Fruit fly (Drosophila melanogaster) whole organism, embryonic: ENCODE results near the gene RpS28b.

Source experiments
- Antp ChIP-seq: fragments of 200-800 bp; sonication (Bioruptor generic); optimal IDR thresholded peaks from 3 replicates; lab custom pipeline; 2016; ENCODE audit warnings: missing biosample characterization, missing genetic modification characterization
- CG1024 ChIP-seq: fragments of 200-800 bp; sonication (Bioruptor generic); IDR thresholded peaks from 2 replicates; pipeline ENCODE4 v1.3.6; 2022; ENCODE audit warnings: missing biosample characterization, missing genetic modification characterization
- CG10959 ChIP-seq: fragments of 200-800 bp; sonication (Bioruptor generic); IDR thresholded peaks from 2 replicates; pipeline ENCODE4 v1.3.6; 2022; ENCODE audit warnings: missing biosample characterization, missing genetic modification characterization
- CG12071 ChIP-seq: fragments of 200-800 bp; sonication (Bioruptor generic); optimal IDR thresholded peaks from 3 replicates; lab custom pipeline; 2018; ENCODE audit warnings: missing biosample characterization, mild to moderate bottlenecking, missing genetic modification characterization
- CG12155 ChIP-seq: fragments of 200-800 bp; sonication (Bioruptor generic); optimal IDR thresholded peaks from 3 replicates; lab custom pipeline; 2016; ENCODE audit warnings: missing biosample characterization, missing genetic modification characterization
- CG1233 ChIP-seq: fragments of 200-800 bp; sonication (Bioruptor generic); optimal IDR thresholded peaks from 4 replicates; lab custom pipeline; 2018; ENCODE audit warnings: missing biosample characterization, mild to moderate bottlenecking, missing genetic modification characterization
- CG14441 ChIP-seq: fragments of 200-800 bp; sonication (Bioruptor generic); IDR thresholded peaks from 2 replicates; pipeline ENCODE4 v1.3.6; 2022; ENCODE audit warnings: missing biosample characterization, missing genetic modification characterization
- CG16863 ChIP-seq: fragments of 200-800 bp; sonication (Bioruptor generic); optimal IDR thresholded peaks from 3 replicates; lab custom pipeline; 2016; ENCODE audit warnings: missing biosample characterization, missing genetic modification characterization
- CG1832 ChIP-seq: fragments of 200-800 bp; sonication (Bioruptor generic); optimal IDR thresholded peaks from 2 replicates; lab custom pipeline; 2017; ENCODE audit warnings: missing biosample characterization, mild to moderate bottlenecking, missing genetic modification characterization, inconsistent platforms
- CG18599 ChIP-seq: fragments of 200-800 bp; sonication (Bioruptor generic); optimal IDR thresholded peaks from 3 replicates; lab custom pipeline; 2017; ENCODE audit warnings: missing biosample characterization, missing genetic modification characterization, mild to moderate bottlenecking, moderate library complexity, missing genetic modification reagents
- CG2199 ChIP-seq: fragments of 200-800 bp; sonication (Bioruptor generic); IDR thresholded peaks from 3 replicates; pipeline ENCODE4 v1.3.6; 2022; ENCODE audit warnings: missing biosample characterization, missing genetic modification characterization
- CG30020 ChIP-seq: fragments of 200-800 bp; optimal IDR thresholded peaks from 2 replicates; lab custom pipeline; 2019; ENCODE audit warnings: missing biosample characterization, mild to moderate bottlenecking, missing genetic modification characterization, moderate library complexity
- CG3847 ChIP-seq: fragments of 200-800 bp; sonication (Bioruptor generic); IDR thresholded peaks from 2 replicates; pipeline ENCODE4 v1.3.6; 2022; ENCODE audit warnings: missing biosample characterization, missing genetic modification characterization
- CG4282 ChIP-seq: fragments of 200-800 bp; sonication (Bioruptor generic); optimal IDR thresholded peaks from 2 replicates; lab custom pipeline; 2016; ENCODE audit warnings: missing biosample characterization, missing genetic modification characterization
- CG6254 ChIP-seq: fragments of 200-800 bp; sonication (Bioruptor generic); optimal IDR thresholded peaks from 3 replicates; lab custom pipeline; 2017; ENCODE audit warnings: mild to moderate bottlenecking, missing biosample characterization, missing genetic modification reagents, missing genetic modification characterization
- CG8359 ChIP-seq: fragments of 200-800 bp; sonication (Bioruptor generic); optimal IDR thresholded peaks from 2 replicates; lab custom pipeline; 2017; ENCODE audit warnings: missing biosample characterization, mild to moderate bottlenecking, missing genetic modification characterization, borderline replicate concordance
- CG8478 ChIP-seq: fragments of >200 bp; optimal IDR thresholded peaks from 2 replicates; lab custom pipeline; 2018
- CG9727 ChIP-seq: fragments of 200-800 bp; sonication (Bioruptor generic); optimal IDR thresholded peaks from 3 replicates; lab custom pipeline; 2017; ENCODE audit warnings: missing biosample characterization, mild to moderate bottlenecking, missing genetic modification characterization
- Ets65A ChIP-seq: fragments of 200-800 bp; sonication (Bioruptor generic); peaks from one replicate; lab custom pipeline; 2016; ENCODE audit warnings: missing biosample characterization, missing genetic modification characterization
- Fer2 ChIP-seq: fragments of 200-800 bp; sonication (Bioruptor generic); optimal IDR thresholded peaks from 2 replicates; lab custom pipeline; 2018; ENCODE audit warnings: missing biosample characterization, mild to moderate bottlenecking, missing genetic modification characterization, moderate library complexity
- Gsc ChIP-seq: fragments of 200-800 bp; sonication (Bioruptor generic); IDR thresholded peaks from 2 replicates; pipeline ENCODE4 v1.3.6; 2022; ENCODE audit warnings: missing biosample characterization, missing genetic modification characterization
- H15 ChIP-seq: fragments of 200-800 bp; sonication (Bioruptor generic); IDR thresholded peaks from 3 replicates; pipeline ENCODE4 v1.3.6; 2022; ENCODE audit warnings: missing biosample characterization, missing genetic modification characterization
- Kr ChIP-seq: fragments of 200-800 bp; sonication (Bioruptor generic); optimal IDR thresholded peaks from 2 replicates; lab custom pipeline; 2017; ENCODE audit warnings: missing biosample characterization, mild to moderate bottlenecking, missing genetic modification characterization
- NC2α ChIP-seq: fragments of 200-800 bp; sonication (Bioruptor generic); optimal IDR thresholded peaks from 2 replicates; lab custom pipeline; 2016; ENCODE audit warnings: missing biosample characterization, missing genetic modification characterization
- Nf-YC ChIP-seq: fragments of 200-800 bp; optimal IDR thresholded peaks from 3 replicates; lab custom pipeline; 2019; ENCODE audit warnings: missing biosample characterization, mild to moderate bottlenecking, missing genetic modification characterization, moderate library complexity
- Trl ChIP-seq, 3 experiments: fragments of >200 bp in 2 of 3; fragments of 200-800 bp in 1 of 3; sonication (Bioruptor generic) in 1 of 3; optimal IDR thresholded peaks; 2 replicates in 1 of 3; 3 replicates in 2 of 3; lab custom pipeline; 2016 to 2017; ENCODE audit warnings: missing biosample characterization in 1 of 3, missing genetic modification characterization in 1 of 3
- Xbp1 ChIP-seq: fragments of 200-800 bp; sonication (Bioruptor generic); optimal IDR thresholded peaks from 3 replicates; lab custom pipeline; 2016; ENCODE audit warnings: missing biosample characterization, mild to moderate bottlenecking, missing genetic modification characterization
- bcd ChIP-seq: fragments of 200-800 bp; sonication (Bioruptor generic); optimal IDR thresholded peaks from 2 replicates; lab custom pipeline; 2017; ENCODE audit warnings: missing biosample characterization, mild to moderate bottlenecking, missing genetic modification characterization
- bigmax ChIP-seq: fragments of 200-800 bp; sonication (Bioruptor generic); optimal IDR thresholded peaks from 2 replicates; lab custom pipeline; 2018; ENCODE audit warnings: missing biosample characterization, mild to moderate bottlenecking, missing genetic modification characterization
- caup ChIP-seq: fragments of 200-800 bp; sonication (Bioruptor generic); optimal IDR thresholded peaks from 3 replicates; lab custom pipeline; 2017; ENCODE audit warnings: missing biosample characterization, mild to moderate bottlenecking, missing genetic modification characterization, moderate library complexity; ENCODE audit not compliant: severe bottlenecking
- chinmo ChIP-seq: fragments of 200-800 bp; sonication (Bioruptor generic); IDR thresholded peaks from 4 replicates; pipeline ENCODE4 v1.3.6; 2022; ENCODE audit warnings: missing biosample characterization, missing genetic modification characterization; ENCODE audit not compliant: partially characterized antibody
- cwo ChIP-seq: fragments of 200-800 bp; sonication (Bioruptor generic); optimal IDR thresholded peaks from 3 replicates; lab custom pipeline; 2017; ENCODE audit warnings: missing biosample characterization, missing genetic modification characterization, mild to moderate bottlenecking, moderate library complexity, missing genetic modification reagents
- danr ChIP-seq: fragments of 200-800 bp; sonication (Bioruptor generic); IDR thresholded peaks from 2 replicates; pipeline ENCODE4 v1.3.6; 2022; ENCODE audit warnings: missing biosample characterization, missing genetic modification characterization
- dm ChIP-seq: fragments of 200-800 bp; sonication (Bioruptor generic); optimal IDR thresholded peaks from 3 replicates; lab custom pipeline; 2016; ENCODE audit warnings: missing biosample characterization, missing genetic modification characterization
- ems ChIP-seq: fragments of 200-800 bp; sonication (Bioruptor generic); optimal IDR thresholded peaks from 3 replicates; lab custom pipeline; 2016; ENCODE audit warnings: missing biosample characterization, missing genetic modification characterization
- exex ChIP-seq: fragments of 200-800 bp; sonication (Bioruptor generic); optimal IDR thresholded peaks from 4 replicates; lab custom pipeline; 2018; ENCODE audit warnings: missing biosample characterization, mild to moderate bottlenecking, missing genetic modification characterization, moderate library complexity
- gce ChIP-seq: fragments of 200-800 bp; sonication (Bioruptor generic); IDR thresholded peaks from 3 replicates; pipeline ENCODE4 v1.3.6; 2022; ENCODE audit warnings: missing biosample characterization, missing genetic modification characterization
- grn ChIP-seq: fragments of 200-800 bp; sonication (Bioruptor generic); optimal IDR thresholded peaks from 3 replicates; lab custom pipeline; 2017; ENCODE audit warnings: missing biosample characterization, missing genetic modification characterization
- gsb-n ChIP-seq: fragments of 200-800 bp; sonication (Bioruptor generic); optimal IDR thresholded peaks from 3 replicates; lab custom pipeline; 2018; ENCODE audit warnings: missing biosample characterization, mild to moderate bottlenecking, missing genetic modification characterization
- jing ChIP-seq: fragments of 200-800 bp; sonication (Bioruptor generic); optimal IDR thresholded peaks from 2 replicates; lab custom pipeline; 2018; ENCODE audit warnings: missing biosample characterization, mild to moderate bottlenecking, missing genetic modification characterization
- lola ChIP-seq, 3 experiments: fragments of >200 bp in 2 of 3; fragments of 200-800 bp in 1 of 3; sonication (Bioruptor generic) in 1 of 3; optimal IDR thresholded peaks; 2 replicates each; lab custom pipeline; 2017 to 2019; ENCODE audit warnings: missing biosample characterization in 3 of 3, missing genetic modification characterization in 3 of 3, mild to moderate bottlenecking in 1 of 3, moderate library complexity in 1 of 3
- onecut ChIP-seq: fragments of 200-800 bp; sonication (Bioruptor generic); IDR thresholded peaks from 2 replicates; pipeline ENCODE4 v1.3.6; 2022; ENCODE audit warnings: missing biosample characterization, missing genetic modification characterization
- scrt ChIP-seq: fragments of 200-800 bp; sonication (Bioruptor generic); optimal IDR thresholded peaks from 2 replicates; lab custom pipeline; 2018; ENCODE audit warnings: missing biosample characterization, mild to moderate bottlenecking, missing genetic modification characterization, moderate library complexity
- seq ChIP-seq: fragments of 200-800 bp; sonication (Bioruptor generic); IDR thresholded peaks from 2 replicates; pipeline ENCODE4 v1.3.6; 2022; ENCODE audit warnings: missing biosample characterization, missing genetic modification characterization
- sisA ChIP-seq: fragments of 200-800 bp; sonication (Bioruptor generic); IDR thresholded peaks from 2 replicates; pipeline ENCODE4 v1.3.6; 2022; ENCODE audit warnings: missing biosample characterization, missing genetic modification characterization
- tio ChIP-seq: fragments of 200-800 bp; sonication (Bioruptor generic); optimal IDR thresholded peaks from 2 replicates; lab custom pipeline; 2017; ENCODE audit warnings: missing biosample characterization, missing genetic modification characterization, inconsistent platforms
- trh ChIP-seq: fragments of 200-800 bp; sonication (Bioruptor generic); optimal IDR thresholded peaks from 2 replicates; lab custom pipeline; 2016; ENCODE audit warnings: missing biosample characterization, missing genetic modification characterization
- twi ChIP-seq: fragments of 200-800 bp; optimal IDR thresholded peaks from 2 replicates; lab custom pipeline; 2019; ENCODE audit warnings: missing biosample characterization, mild to moderate bottlenecking, missing genetic modification characterization, moderate library complexity
- zen2 ChIP-seq: fragments of 200-800 bp; sonication (Bioruptor generic); IDR thresholded peaks from 3 replicates; pipeline ENCODE4 v1.3.6; 2022; ENCODE audit warnings: missing biosample characterization, missing genetic modification characterization; ENCODE audit not compliant: partially characterized antibody

Gene RpS28b

dm6 chrX:9583440-9584103 lies 29.1 kb downstream of the RpS28b start (continued):
- TF ChIP-seq CG1024 (GFP tag; lab: Robert Waterston, UW), result peak; percentile 71
- TF ChIP-seq CG1832 (GFP tag; lab: Kevin White, UChicago), result no peak
- TF ChIP-seq zen2 (GFP tag; lab: Robert Waterston, UW), result no peak
- TF ChIP-seq H15 (GFP tag; lab: Robert Waterston, UW), result peak; percentile 88
- peak; percentile 71 for TF ChIP-seq CG30020 (tag; lab: Kevin White, UChicago)
- peak; percentile 98 for TF ChIP-seq CG18599 (GFP tag; lab: Kevin White, UChicago)
- TF ChIP-seq NC2α (GFP tag; lab: Kevin White, UChicago), result peak; percentile 15
- TF ChIP-seq CG1233 (GFP tag; lab: Kevin White, UChicago), result peak; percentile 91
- TF ChIP-seq Xbp1, result peak; percentile 91
- TF ChIP-seq Antp (GFP tag; lab: Kevin White, UChicago), result peak; percentile 28
- peak; percentile 46; the same call in 1 of the 3 replicates for TF ChIP-seq CG2199
- peak; percentile 73 for TF ChIP-seq CG10959 (GFP tag; lab: Robert Waterston, UW)
- TF ChIP-seq grn, result peak; percentile 37
- TF ChIP-seq tio (GFP tag; lab: Kevin White, UChicago), result peak; percentile 85
- peak; percentile 93 for TF ChIP-seq gce
- TF ChIP-seq Fer2 (tag; lab: Kevin White, UChicago), result peak; percentile 85
- peak; percentile 93 for TF ChIP-seq CG9727 (GFP tag; lab: Kevin White, UChicago)
- no peak for TF ChIP-seq chinmo (GFP tag; lab: Robert Waterston, UW)
- TF ChIP-seq twi, result peak; percentile 89
- peak; percentile 88 for TF ChIP-seq CG12071
- TF ChIP-seq exex (tag; lab: Kevin White, UChicago), result peak; percentile 60
- peak; percentile 91 for TF ChIP-seq scrt
- TF ChIP-seq lola (GFP tag; optimal IDR thresholded peaks at IDR 0.05; lab: Kevin White, UChicago), result peak in 1 of 3 experiments; percentile 88
- peak; percentile 74 for TF ChIP-seq CG8359 (GFP tag; lab: Kevin White, UChicago)
- peak in 1 of 2 experiments; percentile 8 for TF ChIP-seq Trl (optimal IDR thresholded peaks at IDR 0.05; lab: Kevin White, UChicago)
- TF ChIP-seq Trl (GFP tag; optimal IDR thresholded peaks at IDR 0.05; lab: Kevin White, UChicago), result peak; percentile 13
- peak; percentile 91 for TF ChIP-seq gsb-n (tag; lab: Kevin White, UChicago)
- peak; percentile 65 for TF ChIP-seq Gsc (GFP tag; lab: Robert Waterston, UW)
- peak; percentile 94 for TF ChIP-seq seq (GFP tag; lab: Robert Waterston, UW)
- no peak for TF ChIP-seq Kr (GFP tag; lab: Kevin White, UChicago)
- peak; percentile 87 for TF ChIP-seq Nf-YC (tag; lab: Kevin White, UChicago)
- peak; percentile 79 for TF ChIP-seq jing (GFP tag; lab: Kevin White, UChicago)
- TF ChIP-seq caup (GFP tag; lab: Kevin White, UChicago), result peak; percentile 95
- peak; percentile 93 for TF ChIP-seq CG3847 (GFP tag; lab: Robert Waterston, UW)
- TF ChIP-seq cwo (GFP tag; lab: Kevin White, UChicago), result peak; percentile 96
- peak; percentile 43 for TF ChIP-seq dm
- TF ChIP-seq onecut (GFP tag; lab: Robert Waterston, UW), result peak; percentile 90
- TF ChIP-seq bcd (GFP tag; lab: Kevin White, UChicago), result peak; percentile 95
- peak; percentile 93 for TF ChIP-seq CG14441
- peak; percentile 75 for TF ChIP-seq trh (GFP tag; lab: Kevin White, UChicago)
- TF ChIP-seq CG8478, result no peak
- TF ChIP-seq Ets65A (GFP tag; lab: Kevin White, UChicago), result peak; percentile 94
- peak; percentile 12 for TF ChIP-seq bigmax (GFP tag; lab: Kevin White, UChicago)
- no peak for TF ChIP-seq CG4282 (GFP tag; lab: Kevin White, UChicago)
- peak; percentile 89 for TF ChIP-seq danr (GFP tag; lab: Robert Waterston, UW)
- peak; percentile 65 for TF ChIP-seq CG16863 (GFP tag; lab: Kevin White, UChicago)
- TF ChIP-seq CG6254 (GFP tag; lab: Kevin White, UChicago), result peak; percentile 92
- peak; percentile 93 for TF ChIP-seq sisA
- peak; percentile 84 for TF ChIP-seq CG12155 (GFP tag; lab: Kevin White, UChicago)
- peak; percentile 76 for TF ChIP-seq ems (GFP tag; lab: Kevin White, UChicago)
